Worm (Caenorhabditis elegans): ENCODE data around the gene C27H5.6.

The C27H5.6 gene

DNA sequence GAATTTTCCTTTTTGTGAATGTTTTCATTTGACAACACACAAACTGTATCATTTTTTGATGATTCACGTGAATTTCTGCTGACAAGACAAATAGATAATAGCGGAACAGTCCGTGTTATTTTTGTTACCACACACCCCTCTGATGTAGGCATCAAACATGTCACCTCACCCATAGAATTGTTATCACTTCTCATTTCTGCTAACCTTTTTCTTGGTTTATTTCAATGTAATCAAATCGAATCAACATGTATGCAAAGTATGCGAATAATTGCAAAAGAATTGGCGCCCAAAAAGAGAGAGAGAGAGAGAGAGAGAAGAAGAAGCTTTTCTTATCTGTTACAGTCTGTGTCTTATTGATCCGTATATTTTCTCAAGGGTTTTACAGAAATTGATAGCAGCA is 29.6 kb downstream of the C27H5.6 start (continued):
- TF ChIP-seq unc-130 (GFP tag; optimal IDR thresholded peaks at IDR 0.05): no peak
- TF ChIP-seq nhr-11 (tag; optimal IDR thresholded peaks at IDR 0.05): no peak
- TF ChIP-seq Y5F2A.4 (GFP tag; optimal IDR thresholded peaks at IDR 0.05): no peak
- no peak for TF ChIP-seq ceh-44 (GFP tag; IDR thresholded peaks at IDR 0.05)
- TF ChIP-seq arid-1 (GFP tag; conservative IDR thresholded peaks at IDR 0.05): no peak
- no peak for TF ChIP-seq Y105C5A.15 (GFP tag; IDR thresholded peaks at IDR 0.05)
- TF ChIP-seq T26A8.4 (GFP tag; IDR thresholded peaks at IDR 0.05): no peak
- no peak for TF ChIP-seq daf-19 (GFP tag; conservative IDR thresholded peaks at IDR 0.05)
- no peak for TF ChIP-seq snpc-1.2 (GFP tag; IDR thresholded peaks at IDR 0.05)
- TF ChIP-seq daf-8 (GFP tag; IDR thresholded peaks at IDR 0.05): no peak
- no peak for TF ChIP-seq nhr-10 (tag; optimal IDR thresholded peaks at IDR 0.05)
- TF ChIP-seq ZK337.2 (GFP tag; IDR thresholded peaks at IDR 0.05): no peak
- no peak for TF ChIP-seq tag-97 (GFP tag; IDR thresholded peaks at IDR 0.05)
- no peak for TF ChIP-seq zip-2 (tag; optimal IDR thresholded peaks at IDR 0.05)
- peak; percentile 68 for TF ChIP-seq nhr-77 (tag; optimal IDR thresholded peaks at IDR 0.05)
- TF ChIP-seq lir-3 (tag; optimal IDR thresholded peaks at IDR 0.05): no peak
- TF ChIP-seq lin-39 (tag; optimal IDR thresholded peaks at IDR 0.05): no peak
- no peak for TF ChIP-seq ama-1 (optimal IDR thresholded peaks at IDR 0.05)
- no peak for TF ChIP-seq egl-27 (tag; optimal IDR thresholded peaks at IDR 0.05)
- no peak for TF ChIP-seq F10B5.3 (tag; optimal IDR thresholded peaks at IDR 0.05)
- TF ChIP-seq mep-1 (tag; optimal IDR thresholded peaks at IDR 0.05): no peak
- no peak for TF ChIP-seq dpl-1 (GFP tag; optimal IDR thresholded peaks at IDR 0.05)
- no peak for TF ChIP-seq ceh-32 (tag; optimal IDR thresholded peaks at IDR 0.05; ENCODE audit: poor library complexity)
- TF ChIP-seq nhr-28 (tag; optimal IDR thresholded peaks at IDR 0.05): peak; percentile 93
- peak; percentile 78 for TF ChIP-seq dmd-6 (GFP tag; IDR thresholded peaks at IDR 0.05)
- TF ChIP-seq hmg-1.1 (GFP tag; IDR thresholded peaks at IDR 0.05): no peak
- no peak for TF ChIP-seq aly-2 (tag; optimal IDR thresholded peaks at IDR 0.05)
- TF ChIP-seq Y48G9A.11 (GFP tag; IDR thresholded peaks at IDR 0.05): no peak
- TF ChIP-seq jun-1 (tag; optimal IDR thresholded peaks at IDR 0.05): no peak
- peak; percentile 75 for TF ChIP-seq hlh-11 (tag; optimal IDR thresholded peaks at IDR 0.05)
- peak; percentile 11 for TF ChIP-seq T20F7.1 (GFP tag; optimal IDR thresholded peaks at IDR 0.05)
- TF ChIP-seq lin-13 (GFP tag; optimal IDR thresholded peaks at IDR 0.05): no peak
- TF ChIP-seq unc-39 (tag; optimal IDR thresholded peaks at IDR 0.05): no peak
- no peak for TF ChIP-seq gei-8 (GFP tag; optimal IDR thresholded peaks at IDR 0.05)
- TF ChIP-seq nhr-25 (tag; optimal IDR thresholded peaks at IDR 0.05; ENCODE audit: borderline replicate concordance, insufficient read depth): no peak
- no peak for TF ChIP-seq lim-7 (GFP tag; IDR thresholded peaks at IDR 0.05)
- no peak for TF ChIP-seq ctbp-1 (GFP tag; IDR thresholded peaks at IDR 0.05)
- TF ChIP-seq lin-1 (GFP tag; IDR thresholded peaks at IDR 0.05): no peak
- TF ChIP-seq D1046.2 (GFP tag; IDR thresholded peaks at IDR 0.05): no peak
- TF ChIP-seq ZK546.5 (tag; optimal IDR thresholded peaks at IDR 0.05): no peak
- TF ChIP-seq Y75B8A.6 (GFP tag; IDR thresholded peaks at IDR 0.05): no peak
- no peak for TF ChIP-seq F37D6.2 (tag; optimal IDR thresholded peaks at IDR 0.05)
- TF ChIP-seq unc-62 (GFP tag; optimal IDR thresholded peaks at IDR 0.05 in 1 of 2): peak in 1 of 2 experiments; percentile 69
- TF ChIP-seq unc-62 (tag; optimal IDR thresholded peaks at IDR 0.05): no peak
- no peak for TF ChIP-seq lin-29 (GFP tag; IDR thresholded peaks at IDR 0.05)
- TF ChIP-seq nhr-42 (GFP tag; IDR thresholded peaks at IDR 0.05): no peak
- TF ChIP-seq ces-1 (GFP tag; optimal IDR thresholded peaks at IDR 0.05): no peak
- no peak for TF ChIP-seq ztf-11 (tag; optimal IDR thresholded peaks at IDR 0.05)
- no peak for TF ChIP-seq ztf-7 (tag; optimal IDR thresholded peaks at IDR 0.05)
- TF ChIP-seq egl-43 (GFP tag; IDR thresholded peaks at IDR 0.05): no peak
- TF ChIP-seq ceh-82 (tag; optimal IDR thresholded peaks at IDR 0.05): no peak
- TF ChIP-seq nhr-6 (tag; optimal IDR thresholded peaks at IDR 0.05): no peak
- TF ChIP-seq skn-1 (tag; optimal IDR thresholded peaks at IDR 0.05): no peak
- peak; percentile 57 for TF ChIP-seq dve-1 (tag; optimal IDR thresholded peaks at IDR 0.05; ENCODE audit: insufficient read depth)

Measured in whole organism, L4 larva.